Fruit fly (Drosophila melanogaster): ENCODE measurements around the gene nes.

nes gene

dm6 chr3L:19231608-19232007, 28.9 kb downstream of the nes start:
- TF ChIP-seq CG7101 (tag; optimal IDR thresholded peaks at IDR 0.05), result no peak
- no peak for TF ChIP-seq pad (GFP tag; optimal IDR thresholded peaks at IDR 0.05)
- TF ChIP-seq Clk (GFP tag; optimal IDR thresholded peaks at IDR 0.05), result no peak
- TF ChIP-seq cic (GFP tag; optimal IDR thresholded peaks at IDR 0.05), result no peak
- no peak for TF ChIP-seq tj (GFP tag; optimal IDR thresholded peaks at IDR 0.05)
- no peak for TF ChIP-seq CG33017 (tag; optimal IDR thresholded peaks at IDR 0.05)
- TF ChIP-seq CG7045 (GFP tag; optimal IDR thresholded peaks at IDR 0.05), result no peak
- no peak for TF ChIP-seq CG1620 (GFP tag; optimal IDR thresholded peaks at IDR 0.05)

- TF ChIP-seq cnc (optimal IDR thresholded peaks at IDR 0.05) (no peak), kay (GFP tag; ENCODE audit: borderline replicate concordance) (no peak), Clk (GFP tag; optimal IDR thresholded peaks at IDR 0.05) (no peak), pad (GFP tag; optimal IDR thresholded peaks at IDR 0.05) (peak; percentile 21)
Measured at dm6 chr3L:19230801-19231547, 29.5 kb downstream of the nes start.

DNA sequence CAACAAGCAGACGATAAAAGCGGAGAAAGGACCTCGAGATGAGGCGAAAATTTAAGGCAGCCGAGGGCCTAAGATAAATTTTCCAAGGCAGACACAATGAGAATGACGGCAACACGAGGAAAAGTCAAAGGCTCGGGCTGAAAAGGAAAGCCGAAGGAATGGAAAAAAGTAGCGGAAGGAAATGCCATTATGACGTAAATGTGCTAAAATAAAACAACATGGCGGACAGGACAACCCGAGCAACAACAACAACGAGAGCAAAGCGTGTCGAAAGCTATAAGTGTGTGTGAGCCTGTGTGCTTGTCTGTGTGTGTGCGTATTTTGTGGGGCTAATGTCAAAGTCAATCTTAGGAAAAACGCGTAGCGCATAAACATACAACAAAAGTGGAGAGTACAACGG, 31.0 kb downstream of the nes start:
- no peak for TF ChIP-seq bab1 (GFP tag; optimal IDR thresholded peaks at IDR 0.05)
- no peak for TF ChIP-seq Hr96 (GFP tag; optimal IDR thresholded peaks at IDR 0.05)
- no peak for TF ChIP-seq cic (GFP tag; optimal IDR thresholded peaks at IDR 0.05)
- no peak for TF ChIP-seq toe (GFP tag; optimal IDR thresholded peaks at IDR 0.05)

- no peak for TF ChIP-seq Mnt (GFP tag; optimal IDR thresholded peaks at IDR 0.05)
- TF ChIP-seq kay (GFP tag; ENCODE audit: borderline replicate concordance), result peak; percentile 12
- no peak for TF ChIP-seq Hr96 (GFP tag; optimal IDR thresholded peaks at IDR 0.05)
Measured at dm6 chr3L:19228857-19229398, 31.6 kb downstream of the nes start.

DNA sequence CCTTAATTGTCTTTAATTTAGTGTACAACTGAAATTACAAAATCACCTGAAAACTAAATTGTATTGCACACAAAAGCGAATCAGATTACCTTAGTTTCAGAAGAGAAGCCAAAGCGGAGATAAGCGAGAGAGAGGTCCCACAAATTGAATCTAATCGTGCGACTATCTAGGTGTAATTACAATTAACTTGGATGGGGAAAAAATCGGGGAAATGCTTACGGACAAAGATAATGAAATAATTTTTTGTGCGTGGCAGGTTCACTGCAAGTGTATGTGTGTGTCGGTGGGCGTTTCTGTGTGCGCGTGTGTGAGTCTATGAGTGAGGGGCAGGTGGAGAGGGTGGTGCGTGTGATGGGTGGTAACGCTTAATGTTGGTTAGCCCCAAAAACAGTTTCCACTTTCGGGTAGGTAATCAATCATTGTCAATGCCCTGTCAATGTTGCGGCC, 32.1 kb downstream of the nes start:
- TF ChIP-seq cnc (optimal IDR thresholded peaks at IDR 0.05) (no peak), bab1 (GFP tag; optimal IDR thresholded peaks at IDR 0.05) (no peak)

DNA sequence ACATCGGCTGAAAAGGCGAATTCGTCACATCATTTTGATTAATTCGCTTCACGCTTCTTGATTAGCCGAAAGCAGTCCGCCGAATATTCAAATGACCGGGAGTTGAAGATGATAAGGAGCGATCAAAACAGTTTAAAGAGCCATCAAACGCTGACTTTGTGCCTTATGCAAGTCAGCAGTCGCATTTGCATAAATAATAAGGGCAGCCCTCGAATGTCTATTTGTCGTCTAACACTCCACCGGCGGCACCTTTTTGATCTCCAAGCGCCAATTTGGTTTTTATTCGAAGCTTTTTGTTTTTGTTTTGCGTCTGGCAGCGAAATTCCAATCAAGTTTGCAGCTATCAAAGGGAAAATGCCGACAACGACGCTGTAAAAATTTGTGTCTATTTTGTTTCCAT, 34.8 kb downstream of the nes start:
- TF ChIP-seq CG12768 (GFP tag; optimal IDR thresholded peaks at IDR 0.05), result no peak
- TF ChIP-seq bab1 (GFP tag; optimal IDR thresholded peaks at IDR 0.05), result no peak
- no peak for TF ChIP-seq tj (GFP tag; optimal IDR thresholded peaks at IDR 0.05)
- TF ChIP-seq CG5204 (GFP tag; optimal IDR thresholded peaks at IDR 0.05), result no peak
- no peak for TF ChIP-seq CG7045 (GFP tag; optimal IDR thresholded peaks at IDR 0.05)
- TF ChIP-seq toe (GFP tag; optimal IDR thresholded peaks at IDR 0.05), result no peak
- no peak for TF ChIP-seq Mnt (GFP tag; optimal IDR thresholded peaks at IDR 0.05)
- TF ChIP-seq kay (GFP tag; ENCODE audit: borderline replicate concordance), result no peak

DNA sequence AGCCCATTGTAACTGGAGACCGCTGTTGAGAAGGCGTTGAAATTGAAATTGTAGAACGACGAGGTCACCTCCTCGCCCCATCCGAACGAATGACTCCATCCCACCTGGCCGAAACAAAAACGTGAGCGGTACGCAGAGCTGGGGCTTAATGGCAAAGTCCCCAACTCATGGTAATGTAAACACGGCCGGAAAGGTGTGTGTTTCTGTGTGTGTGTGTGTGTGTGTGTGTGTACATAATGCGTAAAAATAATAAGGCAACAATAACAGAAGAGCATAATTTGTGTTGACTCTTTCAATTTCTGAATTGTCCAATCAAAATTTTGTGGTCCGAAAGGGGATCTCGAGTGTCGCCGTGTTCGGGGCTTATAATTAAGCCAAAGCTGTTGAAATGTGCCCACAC, 39.0 kb downstream of the nes start:
- TF ChIP-seq kay (GFP tag; ENCODE audit: borderline replicate concordance), result no peak
- peak; percentile 24 for TF ChIP-seq tj (GFP tag; optimal IDR thresholded peaks at IDR 0.05)
- TF ChIP-seq CG7101 (tag; optimal IDR thresholded peaks at IDR 0.05), result no peak

- TF ChIP-seq CG14711 (tag; optimal IDR thresholded peaks at IDR 0.05) (no peak), CG11617 (GFP tag; optimal IDR thresholded peaks at IDR 0.05) (no peak)
Measured at dm6 chr3L:19216377-19216776, 44.1 kb downstream of the nes start.

- TF ChIP-seq CG33017 (tag; optimal IDR thresholded peaks at IDR 0.05) (no peak), tj (GFP tag; optimal IDR thresholded peaks at IDR 0.05) (no peak)
Measured at dm6 chr3L:19214223-19214622, 46.3 kb downstream of the nes start.
